Worm (Caenorhabditis elegans): Measurements from ENCODE around the gene K02E10.7.

K02E10.7 gene

DNA sequence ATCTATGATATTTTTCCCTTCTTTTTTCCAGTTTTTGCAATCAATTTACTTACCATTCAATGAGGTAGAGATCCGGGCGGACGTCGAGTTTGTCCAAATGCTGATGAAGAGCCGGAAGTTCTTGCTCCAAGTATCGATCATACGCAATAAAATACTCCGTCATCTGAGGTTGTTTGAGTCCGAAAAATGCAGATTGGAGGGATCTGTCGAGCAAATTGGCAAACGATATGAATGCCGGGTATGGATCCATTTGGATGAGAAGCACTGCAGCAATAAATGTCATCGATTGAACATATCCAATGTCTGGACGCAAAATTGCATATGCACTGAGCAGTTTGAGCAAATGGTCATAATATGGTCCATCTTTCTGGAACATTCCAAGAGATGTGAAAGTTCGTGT is 18.8 kb upstream of the K02E10.7 start:
- TF ChIP-seq nhr-11 (tag; optimal IDR thresholded peaks at IDR 0.05) (no peak), ceh-6 (GFP tag; optimal IDR thresholded peaks at IDR 0.05) (no peak), unc-3 (GFP tag; conservative IDR thresholded peaks at IDR 0.05) (no peak), unc-3 (tag; optimal IDR thresholded peaks at IDR 0.05) (no peak), syd-9 (tag; optimal IDR thresholded peaks at IDR 0.05) (no peak), ceh-14 (tag; optimal IDR thresholded peaks at IDR 0.05) (no peak), ceh-30 (tag; optimal IDR thresholded peaks at IDR 0.05) (no peak)

DNA sequence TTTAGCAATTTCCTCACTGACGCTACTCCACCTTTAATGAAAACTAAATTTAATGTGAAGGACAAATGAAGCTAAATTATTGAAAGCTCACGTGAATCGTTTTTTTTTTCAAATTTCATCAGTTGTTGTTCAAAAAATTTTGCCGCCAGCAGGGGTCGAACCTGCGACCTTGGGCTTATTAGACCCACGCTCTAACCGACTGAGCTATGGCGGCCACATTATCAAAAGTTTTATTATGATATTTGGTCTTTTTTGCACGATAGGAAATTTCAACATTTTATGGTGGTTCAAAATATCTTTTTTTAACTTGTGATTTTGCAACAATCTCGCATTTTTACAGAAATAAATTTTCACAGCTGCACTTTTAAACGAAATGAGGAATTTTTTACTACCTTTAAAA is 17.7 kb upstream of the K02E10.7 start:
- TF ChIP-seq F13H6.1 (tag; optimal IDR thresholded peaks at IDR 0.05), result no peak
- TF ChIP-seq fkh-10 (GFP tag; optimal IDR thresholded peaks at IDR 0.05), result no peak
- no peak for TF ChIP-seq ets-4 (tag; optimal IDR thresholded peaks at IDR 0.05)
- TF ChIP-seq ceh-2 (tag; optimal IDR thresholded peaks at IDR 0.05), result no peak
- TF ChIP-seq ama-1 (optimal IDR thresholded peaks at IDR 0.05), result no peak
- no peak for TF ChIP-seq C38D4.7 (GFP tag; optimal IDR thresholded peaks at IDR 0.05)
- no peak for TF ChIP-seq hlh-6 (tag; optimal IDR thresholded peaks at IDR 0.05)
- TF ChIP-seq hlh-8 (tag; optimal IDR thresholded peaks at IDR 0.05), result no peak
- TF ChIP-seq sdc-2 (tag; optimal IDR thresholded peaks at IDR 0.05), result no peak
- TF ChIP-seq ceh-48 (tag; optimal IDR thresholded peaks at IDR 0.05), result no peak
- TF ChIP-seq sox-2 (GFP tag; IDR thresholded peaks at IDR 0.05), result no peak
- no peak for TF ChIP-seq pros-1 (tag; optimal IDR thresholded peaks at IDR 0.05)
- no peak for TF ChIP-seq npax-4 (tag; optimal IDR thresholded peaks at IDR 0.05)

DNA sequence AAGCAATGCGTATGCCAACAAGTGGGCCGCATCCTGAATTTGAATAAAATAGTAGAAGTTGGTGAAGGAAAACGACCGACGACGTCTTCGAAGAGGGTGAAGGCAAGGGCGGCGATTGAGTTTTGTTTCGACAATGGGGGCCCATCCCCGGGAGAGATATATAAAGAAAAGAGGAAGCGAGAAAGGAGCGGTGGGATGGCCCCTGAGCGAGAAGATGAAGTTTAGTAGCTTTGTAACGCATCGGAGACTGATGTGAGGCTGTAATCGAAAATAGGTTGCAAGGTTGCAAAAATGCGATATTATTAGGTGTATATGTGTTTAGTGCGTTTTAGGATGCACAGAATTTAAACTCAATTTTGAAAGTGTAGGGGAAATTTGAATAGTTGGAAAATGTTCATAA is 14.3 kb upstream of the K02E10.7 start:
- no peak for TF ChIP-seq zip-5 (tag; optimal IDR thresholded peaks at IDR 0.05)
- peak; percentile 68 for TF ChIP-seq unc-42 (tag; optimal IDR thresholded peaks at IDR 0.05)
- TF ChIP-seq pros-1 (tag; optimal IDR thresholded peaks at IDR 0.05), result no peak
- TF ChIP-seq odd-2 (tag; optimal IDR thresholded peaks at IDR 0.05), result no peak
- TF ChIP-seq che-1 (tag; optimal IDR thresholded peaks at IDR 0.05), result no peak

DNA sequence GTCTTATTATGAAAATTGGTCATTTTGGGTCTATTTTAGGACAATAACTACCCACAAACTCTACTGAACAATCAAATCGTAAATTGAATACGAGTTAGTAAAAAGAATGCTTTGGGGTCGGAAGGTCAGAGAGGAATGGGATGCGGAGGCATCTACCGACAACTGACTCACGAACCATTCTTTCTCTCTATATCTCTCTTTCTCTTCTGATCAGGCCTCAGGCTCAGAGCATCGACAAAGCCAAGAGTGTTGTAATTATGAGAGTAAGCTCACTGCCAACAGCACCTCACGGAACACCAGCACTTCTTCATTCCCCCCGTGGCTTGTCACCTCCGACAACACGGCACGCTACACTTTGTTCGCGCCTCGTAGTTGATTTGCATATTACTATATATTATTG is 12.1 kb upstream of the K02E10.7 start:
- TF ChIP-seq C08G9.2 (tag; optimal IDR thresholded peaks at IDR 0.05), result no peak
- TF ChIP-seq ceh-14 (tag; optimal IDR thresholded peaks at IDR 0.05), result no peak
- TF ChIP-seq hlh-6 (tag; optimal IDR thresholded peaks at IDR 0.05), result no peak
- TF ChIP-seq tbx-7 (tag; optimal IDR thresholded peaks at IDR 0.05), result no peak
- TF ChIP-seq unc-86 (tag; optimal IDR thresholded peaks at IDR 0.05), result no peak
- peak; percentile 36 for TF ChIP-seq rnt-1 (tag; optimal IDR thresholded peaks at IDR 0.05)
- peak; percentile 43 for TF ChIP-seq unc-55 (GFP tag; optimal IDR thresholded peaks at IDR 0.05)
- TF ChIP-seq unc-3 (GFP tag; conservative IDR thresholded peaks at IDR 0.05), result no peak
- no peak for TF ChIP-seq unc-3 (tag; optimal IDR thresholded peaks at IDR 0.05)
- no peak for TF ChIP-seq nfya-1 (tag; optimal IDR thresholded peaks at IDR 0.05)
- TF ChIP-seq ama-1 (optimal IDR thresholded peaks at IDR 0.05), result no peak
- no peak for TF ChIP-seq F13H6.1 (tag; optimal IDR thresholded peaks at IDR 0.05)
- TF ChIP-seq ceh-2 (tag; optimal IDR thresholded peaks at IDR 0.05), result no peak
- TF ChIP-seq pag-3 (tag; optimal IDR thresholded peaks at IDR 0.05; ENCODE audit: borderline replicate concordance), result no peak
- TF ChIP-seq ceh-19 (GFP tag; optimal IDR thresholded peaks at IDR 0.05), result no peak
- TF ChIP-seq ceh-6 (GFP tag; optimal IDR thresholded peaks at IDR 0.05), result no peak
- TF ChIP-seq K09A11.1 (tag; optimal IDR thresholded peaks at IDR 0.05; ENCODE audit: insufficient read depth), result no peak
- no peak for TF ChIP-seq madf-2 (tag; optimal IDR thresholded peaks at IDR 0.05)

DNA sequence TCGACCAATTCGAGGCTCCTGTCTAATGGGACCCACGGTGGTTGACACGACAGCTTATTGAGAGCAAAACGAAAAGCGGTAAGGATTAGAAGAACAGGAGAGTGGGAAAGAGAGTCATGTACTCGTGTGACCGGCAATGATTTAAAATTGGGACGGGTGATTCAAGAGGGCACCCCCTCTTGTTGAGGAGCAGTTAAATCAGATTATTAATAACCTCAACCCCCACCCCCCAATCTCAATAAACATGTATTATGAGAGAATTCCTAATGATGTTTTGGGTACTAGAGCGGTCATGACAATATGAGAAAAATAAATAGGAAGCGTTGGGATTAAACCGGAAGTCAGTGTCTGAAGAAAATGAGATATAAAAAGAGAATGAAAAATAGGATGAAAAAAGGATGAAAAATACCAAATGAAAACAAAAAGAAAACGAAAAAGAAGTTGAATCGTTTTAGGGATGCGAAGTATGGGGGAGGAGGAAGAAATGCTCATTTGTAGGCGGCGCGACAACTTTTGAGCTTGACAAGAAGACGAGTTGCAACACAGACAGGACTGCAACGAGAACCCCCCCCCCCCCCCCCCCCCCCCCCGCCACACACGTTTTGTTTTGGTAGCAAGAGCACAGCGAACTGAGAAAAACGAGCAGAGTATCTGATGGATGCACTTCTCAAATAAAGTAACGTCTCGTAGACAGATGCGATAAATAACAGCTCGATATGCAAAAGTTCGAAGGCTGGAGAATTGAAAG is 8.8 kb upstream of the K02E10.7 start:
- TF ChIP-seq ztf-16 (tag; optimal IDR thresholded peaks at IDR 0.05) (no peak), unc-42 (tag; optimal IDR thresholded peaks at IDR 0.05) (peak; percentile 60)

Data from whole organism, late embryonic.